Fruit fly (Drosophila melanogaster): ENCODE results near the gene Blos4.

The Blos4 gene

dm6 chr3L:10861657-10862543 lies 17.0 kb upstream of the Blos4 start:
- TF ChIP-seq CG17801 (GFP tag; optimal IDR thresholded peaks at IDR 0.05; ENCODE audit: partially characterized antibody) = no peak

DNA sequence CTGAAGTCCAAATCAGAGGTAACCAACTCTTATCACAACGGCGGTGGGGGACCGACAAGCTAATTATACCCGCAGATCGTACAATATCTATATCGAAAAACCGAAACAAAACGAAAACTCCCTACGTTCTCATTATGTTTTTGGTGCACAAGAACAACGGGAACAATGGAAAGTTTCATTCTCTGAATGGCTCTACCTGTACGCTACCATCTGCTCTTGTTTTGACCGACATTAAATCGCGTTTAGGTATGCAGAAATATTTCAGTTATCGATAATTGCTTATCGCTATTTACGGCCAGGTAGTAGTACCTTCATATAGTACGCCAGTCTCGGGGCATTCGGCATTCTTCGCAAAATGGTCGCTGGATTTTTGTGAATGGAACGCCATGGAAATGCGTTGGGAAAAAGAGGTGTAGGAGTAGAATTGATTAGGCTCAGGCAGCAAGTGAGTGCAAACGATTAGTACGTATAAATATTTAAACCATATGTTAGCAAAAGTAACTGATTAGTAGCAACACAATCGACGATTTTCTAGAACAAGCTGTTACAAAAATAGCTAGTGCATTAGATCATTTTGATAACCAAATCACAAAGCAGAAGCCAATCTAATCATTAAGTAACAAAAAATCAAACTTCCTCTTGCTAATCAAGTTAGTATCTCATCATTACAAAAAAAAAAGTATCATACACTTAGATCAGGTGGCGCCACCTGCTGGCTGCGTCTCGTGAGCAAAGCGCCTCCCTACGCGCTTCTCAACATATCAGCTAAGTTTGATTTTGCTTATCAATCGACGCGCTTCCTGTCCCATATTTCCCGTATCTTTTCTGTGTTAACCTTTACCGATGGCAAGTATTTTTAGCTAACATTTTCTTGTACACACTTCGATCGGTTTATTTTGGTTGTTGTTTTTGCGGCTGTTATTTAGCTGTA lies 16.1 kb upstream of the Blos4 start:
- TF ChIP-seq CG17801 (GFP tag; optimal IDR thresholded peaks at IDR 0.05; ENCODE audit: partially characterized antibody) = no peak

DNA sequence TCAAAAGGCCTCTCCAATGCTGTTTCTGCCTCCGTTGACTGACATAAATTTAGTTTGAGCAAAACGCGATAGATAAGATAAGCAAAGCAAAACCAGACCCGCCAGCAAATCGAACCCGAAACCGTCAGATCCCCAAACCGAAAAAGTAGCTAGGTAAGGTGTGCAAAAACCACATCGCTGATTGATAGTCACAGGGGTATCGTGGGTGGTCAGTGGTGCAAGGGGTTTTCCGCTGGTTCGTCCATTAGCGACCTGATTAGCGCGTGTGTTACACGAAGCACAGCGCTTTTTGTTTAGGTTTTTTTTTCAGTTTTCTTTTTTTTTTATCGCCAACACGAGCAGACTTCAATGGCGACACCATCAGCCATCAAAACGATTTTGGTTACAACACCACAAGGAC lies 15.0 kb upstream of the Blos4 start:
- no peak for TF ChIP-seq CG17801 (GFP tag; optimal IDR thresholded peaks at IDR 0.05; ENCODE audit: partially characterized antibody)

dm6 chr3L:10866633-10867379 lies 12.1 kb upstream of the Blos4 start:
- TF ChIP-seq CG17801 (GFP tag; optimal IDR thresholded peaks at IDR 0.05; ENCODE audit: partially characterized antibody) = no peak

DNA sequence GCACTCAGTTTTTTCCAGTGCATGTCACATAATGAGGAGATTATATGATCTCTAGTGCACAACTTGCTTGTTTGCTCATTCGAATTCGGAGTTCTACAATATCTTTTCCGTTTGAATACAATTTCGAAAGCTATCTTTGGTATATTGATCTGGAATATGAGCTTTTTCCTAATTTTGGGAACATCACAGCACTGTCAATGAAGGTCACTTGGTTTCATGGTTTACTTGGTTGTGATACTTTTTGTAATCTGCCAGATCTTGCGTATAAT lies 11.6 kb upstream of the Blos4 start:
- TF ChIP-seq CG17801 (GFP tag; optimal IDR thresholded peaks at IDR 0.05; ENCODE audit: partially characterized antibody) = no peak

- TF ChIP-seq CG17801 (GFP tag; optimal IDR thresholded peaks at IDR 0.05; ENCODE audit: partially characterized antibody) = peak; percentile 83
Measured at dm6 chr3L:10867778-10868382, 11.0 kb upstream of the Blos4 start.

DNA sequence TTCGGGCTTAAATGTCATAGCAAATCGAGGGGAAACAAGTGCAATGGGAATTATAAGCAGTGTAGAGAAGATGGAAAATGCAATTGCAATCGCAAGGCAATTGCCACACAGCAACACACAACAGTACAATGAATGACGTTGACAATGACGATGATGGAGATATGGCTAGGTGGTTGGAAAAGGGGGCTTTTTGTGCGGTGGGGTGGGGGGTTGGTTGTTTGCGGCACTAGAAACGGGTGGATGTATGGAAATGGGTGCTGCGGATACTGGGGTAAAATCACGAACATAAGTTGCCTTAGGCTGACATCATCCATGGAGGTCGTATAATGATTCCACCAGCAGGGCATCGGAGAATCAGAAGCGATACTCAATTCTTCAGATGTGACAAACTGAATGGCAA lies 9.7 kb upstream of the Blos4 start:
- TF ChIP-seq CG17801 (GFP tag; optimal IDR thresholded peaks at IDR 0.05; ENCODE audit: partially characterized antibody) = no peak

DNA sequence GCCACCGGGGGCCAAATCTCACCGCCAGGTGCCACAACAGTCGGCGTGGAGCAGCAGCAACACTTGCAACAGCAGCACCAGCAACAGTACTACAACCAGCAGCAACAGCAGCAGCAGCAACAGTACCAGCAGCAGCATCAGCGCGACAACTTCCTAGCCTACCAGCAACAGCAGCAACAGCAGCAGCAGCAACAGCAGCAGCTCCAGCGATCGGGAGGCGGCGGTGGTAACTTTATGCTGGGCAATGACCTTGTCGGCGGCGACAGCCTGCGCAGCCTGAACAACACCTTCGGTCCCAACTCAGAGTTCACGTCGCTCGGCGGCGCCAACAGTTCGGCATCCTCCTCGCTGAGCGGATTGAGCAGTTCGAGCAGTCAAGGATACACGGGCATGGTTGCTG lies 8.8 kb upstream of the Blos4 start:
- no peak for TF ChIP-seq CG17801 (GFP tag; optimal IDR thresholded peaks at IDR 0.05; ENCODE audit: partially characterized antibody)

dm6 chr3L:10871534-10871933 lies 7.4 kb upstream of the Blos4 start:
- TF ChIP-seq CG17801 (GFP tag; optimal IDR thresholded peaks at IDR 0.05; ENCODE audit: partially characterized antibody) = no peak

dm6 chr3L:10876036-10876435 lies 2.8 kb upstream of the Blos4 start:
- no peak for TF ChIP-seq CG17801 (GFP tag; optimal IDR thresholded peaks at IDR 0.05; ENCODE audit: partially characterized antibody)

- TF ChIP-seq CG17801 (GFP tag; optimal IDR thresholded peaks at IDR 0.05; ENCODE audit: partially characterized antibody) = no peak
Measured at dm6 chr3L:10882336-10883040, 3.6 kb downstream of the Blos4 start, which contains the start of the genes CG6409 and galla-2. TSS of gene CG6409 (minus strand) at chr3L:10882386. TSS of gene galla-2 (plus strand) at chr3L:10882890.

dm6 chr3L:10885711-10886272 lies 6.9 kb downstream of the Blos4 start:
- TF ChIP-seq CG17801 (GFP tag; optimal IDR thresholded peaks at IDR 0.05; ENCODE audit: partially characterized antibody) = no peak

DNA sequence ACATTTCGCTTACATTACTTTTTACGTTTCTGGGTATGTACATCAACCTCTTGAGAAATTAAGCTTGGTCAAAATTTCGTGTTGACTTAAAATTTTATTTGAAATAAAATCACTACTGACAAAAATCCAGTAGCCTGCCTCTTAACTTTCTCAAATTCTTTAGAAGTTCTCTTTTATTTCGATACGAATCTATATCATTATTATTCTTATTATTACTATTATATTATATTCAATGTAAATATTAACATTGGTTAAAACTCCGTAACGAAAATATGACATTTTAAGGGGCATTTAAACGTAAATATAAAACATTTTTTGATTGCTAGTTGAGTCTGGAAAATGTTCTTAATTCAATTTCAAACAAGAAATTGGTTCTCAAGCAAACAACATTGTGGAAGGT lies 7.5 kb downstream of the Blos4 start, which contains the start of gene OXA1L:
TSS of gene OXA1L (minus strand) at position 101 of the 400 bp plus-strand sequence.
- no peak for TF ChIP-seq CG17801 (GFP tag; optimal IDR thresholded peaks at IDR 0.05; ENCODE audit: partially characterized antibody)
